Worm (Caenorhabditis elegans): Measurements from ENCODE around the gene attf-2.

ce11 chrV:7231524-7231923, 35.6 kb upstream of the attf-2 start:
- TF ChIP-seq dao-5 (tag; optimal IDR thresholded peaks at IDR 0.05) (no peak), him-1 (tag; optimal IDR thresholded peaks at IDR 0.05) (no peak)
